Worm (Caenorhabditis elegans) whole organism, L4 larva: ENCODE data around the gene evl-18.

Source experiments
- F37D6.2 ChIP-seq: sonication (generic microtip); optimal IDR thresholded peaks from 2 replicates; lab custom pipeline; 2016; ENCODE audit warnings: mild to moderate bottlenecking, missing genetic modification characterization, missing compliant biosample characterization
- T20F7.1 ChIP-seq: fragments of 200-800 bp; sonication (Bioruptor generic); optimal IDR thresholded peaks from 2 replicates; lab custom pipeline; 2018; ENCODE audit warnings: mild to moderate bottlenecking, missing genetic modification characterization, missing compliant biosample characterization
- Y5F2A.4 ChIP-seq: fragments of 200-800 bp; sonication (Bioruptor generic); optimal IDR thresholded peaks from 2 replicates; lab custom pipeline; 2018; ENCODE audit warnings: mild to moderate bottlenecking, missing genetic modification characterization, missing compliant biosample characterization
- Y75B8A.6 ChIP-seq: fragments of 200-800 bp; sonication (Bioruptor generic); IDR thresholded peaks from 2 replicates; pipeline ENCODE4 v1.3.6; 2022; ENCODE audit warnings: missing genetic modification reagents, missing genetic modification characterization, missing compliant biosample characterization
- ama-1 ChIP-seq: fragments of 150-350 bp; optimal IDR thresholded peaks from 2 replicates; lab custom pipeline; 2014; ENCODE audit warnings: inconsistent platforms, mixed read lengths
- attf-4 ChIP-seq: sonication (generic microtip); optimal IDR thresholded peaks from 3 replicates; lab custom pipeline; 2017; ENCODE audit warnings: missing biosample characterization, missing genetic modification characterization
- ceh-20 ChIP-seq: fragments of 200-800 bp; sonication (Bioruptor generic); IDR thresholded peaks from 2 replicates; pipeline ENCODE4 v1.3.6; 2022; ENCODE audit warnings: missing genetic modification reagents, missing genetic modification characterization, missing compliant biosample characterization
- ceh-62 ChIP-seq: sonication (generic microtip); optimal IDR thresholded peaks from 2 replicates; lab custom pipeline; 2017; ENCODE audit warnings: missing biosample characterization, missing genetic modification characterization
- ces-1 ChIP-seq: fragments of 150-350 bp; sonication (generic microtip); optimal IDR thresholded peaks from 4 replicates; lab custom pipeline; 2014; ENCODE audit warnings: missing biosample characterization, missing genetic modification reagents, missing genetic modification characterization
- cey-2 ChIP-seq: sonication (generic microtip); optimal IDR thresholded peaks from 3 replicates; lab custom pipeline; 2017; ENCODE audit warnings: missing genetic modification characterization, mild to moderate bottlenecking, missing compliant biosample characterization, antibody characterized with exemption, borderline replicate concordance; ENCODE audit not compliant: insufficient read depth
- daf-12 ChIP-seq: fragments of 150-350 bp; optimal IDR thresholded peaks from 2 replicates; lab custom pipeline; 2014; ENCODE audit warnings: missing biosample characterization, missing genetic modification reagents, missing genetic modification characterization
- daf-16 ChIP-seq, 3 experiments: sonication (generic microtip); optimal IDR thresholded peaks; 2 replicates each; lab custom pipeline; 2016 to 2017; ENCODE audit warnings: missing genetic modification characterization in 3 of 3, missing genetic modification reagents in 3 of 3, mild to moderate bottlenecking in 2 of 3, missing compliant biosample characterization in 2 of 3, missing biosample characterization in 1 of 3, moderate library complexity in 1 of 3
- dmd-6 ChIP-seq: fragments of 200-800 bp; sonication (Bioruptor generic); IDR thresholded peaks from 2 replicates; pipeline ENCODE4 v1.3.6; 2022; ENCODE audit warnings: missing genetic modification reagents, missing genetic modification characterization, missing compliant biosample characterization
- dpl-1 ChIP-seq: fragments of 150-350 bp; optimal IDR thresholded peaks from 2 replicates; lab custom pipeline; 2014; ENCODE audit warnings: missing biosample characterization, missing genetic modification reagents, missing genetic modification characterization
- dve-1 ChIP-seq: sonication (generic microtip); optimal IDR thresholded peaks from 2 replicates; lab custom pipeline; 2017; ENCODE audit warnings: antibody characterized with exemption, mild to moderate bottlenecking, missing genetic modification characterization, missing compliant biosample characterization; ENCODE audit not compliant: insufficient read depth
- egl-43 ChIP-seq: fragments of 200-800 bp; sonication (Bioruptor generic); IDR thresholded peaks from 2 replicates; pipeline ENCODE4 v1.3.6; 2022; ENCODE audit warnings: missing genetic modification reagents, missing genetic modification characterization, missing compliant biosample characterization
- fkh-10 ChIP-seq: fragments of 150-350 bp; optimal IDR thresholded peaks from 2 replicates; lab custom pipeline; 2014; ENCODE audit warnings: missing biosample characterization, missing genetic modification reagents, missing genetic modification characterization
- hif-1 ChIP-seq, 2 experiments: sonication (generic microtip); optimal IDR thresholded peaks; 2 replicates each; lab custom pipeline; 2016 to 2017; ENCODE audit warnings: missing compliant biosample characterization in 2 of 2, missing genetic modification characterization in 2 of 2, missing genetic modification reagents in 2 of 2, missing genotype in 2 of 2, mild to moderate bottlenecking in 1 of 2
- hlh-30 ChIP-seq: sonication (generic microtip); optimal IDR thresholded peaks from 2 replicates; lab custom pipeline; 2017; ENCODE audit warnings: antibody characterized with exemption, mild to moderate bottlenecking, missing genetic modification characterization, missing compliant biosample characterization; ENCODE audit not compliant: insufficient read depth
- hmg-1.1 ChIP-seq: fragments of 200-800 bp; sonication (Bioruptor generic); IDR thresholded peaks from 2 replicates; pipeline ENCODE4 v1.3.6; 2022; ENCODE audit warnings: missing genetic modification reagents, missing genetic modification characterization, missing compliant biosample characterization
- lim-7 ChIP-seq: fragments of 200-800 bp; sonication (Bioruptor generic); IDR thresholded peaks from 2 replicates; pipeline ENCODE4 v1.3.6; 2022; ENCODE audit warnings: missing genetic modification characterization, missing compliant biosample characterization
- lin-13 ChIP-seq: fragments of 150-350 bp; optimal IDR thresholded peaks from 2 replicates; lab custom pipeline; 2014; ENCODE audit warnings: missing biosample characterization, missing genetic modification reagents, missing genetic modification characterization
- lin-38 ChIP-seq: fragments of 200-800 bp; sonication (Bioruptor generic); IDR thresholded peaks from 2 replicates; pipeline ENCODE4 v1.3.6; 2022; ENCODE audit warnings: missing genetic modification reagents, missing genetic modification characterization, missing compliant biosample characterization
- lsy-2 ChIP-seq, 2 experiments: fragments of 150-350 bp in 1 of 2; sonication (generic microtip) in 1 of 2; optimal IDR thresholded peaks; 2 replicates each; lab custom pipeline; 2014 to 2017; ENCODE audit warnings: missing biosample characterization in 2 of 2, missing genetic modification characterization in 2 of 2
- mdl-1 ChIP-seq, 2 experiments: fragments of 150-350 bp in 1 of 2; sonication (generic microtip) in 1 of 2; optimal IDR thresholded peaks; 2 replicates each; lab custom pipeline; 2014 to 2017; ENCODE audit warnings: missing biosample characterization in 2 of 2, missing genetic modification characterization in 2 of 2
- mep-1 ChIP-seq: fragments of 150-350 bp; sonication (generic microtip); optimal IDR thresholded peaks from 3 replicates; lab custom pipeline; 2014; ENCODE audit warnings: missing biosample characterization, missing genetic modification characterization
- mes-2 ChIP-seq: sonication (generic microtip); optimal IDR thresholded peaks from 2 replicates; lab custom pipeline; 2016; ENCODE audit warnings: missing genotype, mild to moderate bottlenecking, missing genetic modification characterization, missing compliant biosample characterization; ENCODE audit not compliant: poor library complexity, severe bottlenecking
- mxl-3 ChIP-seq: fragments of 200-800 bp; sonication (Bioruptor generic); optimal IDR thresholded peaks from 2 replicates; lab custom pipeline; 2018; ENCODE audit warnings: mild to moderate bottlenecking, missing genetic modification characterization, missing compliant biosample characterization
- nhr-102 ChIP-seq: sonication (generic microtip); optimal IDR thresholded peaks from 2 replicates; lab custom pipeline; 2016; ENCODE audit warnings: mild to moderate bottlenecking, missing genetic modification characterization, moderate library complexity, missing compliant biosample characterization
- nhr-25 ChIP-seq: sonication (generic microtip); optimal IDR thresholded peaks from 2 replicates; lab custom pipeline; 2017; ENCODE audit warnings: missing genetic modification characterization, mild to moderate bottlenecking, missing compliant biosample characterization, antibody characterized with exemption, moderate library complexity, borderline replicate concordance; ENCODE audit not compliant: insufficient read depth
- nhr-41 ChIP-seq: fragments of 200-800 bp; sonication (Bioruptor generic); IDR thresholded peaks from 2 replicates; pipeline ENCODE4 v1.3.6; 2022; ENCODE audit warnings: missing genetic modification reagents, missing genetic modification characterization, missing compliant biosample characterization
- nhr-48 ChIP-seq: sonication (generic microtip); optimal IDR thresholded peaks from 2 replicates; lab custom pipeline; 2016; ENCODE audit warnings: mild to moderate bottlenecking, missing genetic modification characterization, missing compliant biosample characterization
- nhr-6 ChIP-seq: fragments of 150-350 bp; optimal IDR thresholded peaks from 2 replicates; lab custom pipeline; 2014; ENCODE audit warnings: missing biosample characterization, missing genetic modification characterization
- nhr-76 ChIP-seq: fragments of 150-350 bp; optimal IDR thresholded peaks from 2 replicates; lab custom pipeline; 2014; ENCODE audit warnings: missing biosample characterization, missing genetic modification characterization
- nhr-77 ChIP-seq: fragments of 150-350 bp; optimal IDR thresholded peaks from 2 replicates; lab custom pipeline; 2014; ENCODE audit warnings: missing biosample characterization, missing genetic modification characterization
- pha-4 ChIP-seq, 2 experiments: fragments of 150-350 bp in 1 of 2; fragments of 200-800 bp in 1 of 2; sonication (Bioruptor generic) in 1 of 2; IDR thresholded peaks in 1 of 2; optimal IDR thresholded peaks in 1 of 2; 2 replicates each; pipeline versions ENCODE4 v1.3.6 to Lab custom; 2014 to 2022; ENCODE audit warnings: missing genetic modification characterization in 2 of 2, missing genetic modification reagents in 2 of 2, missing biosample characterization in 1 of 2, missing compliant biosample characterization in 1 of 2
- pqm-1 ChIP-seq: sonication (generic microtip); optimal IDR thresholded peaks from 2 replicates; lab custom pipeline; 2017; ENCODE audit warnings: missing biosample characterization, missing genetic modification characterization
- rbr-2 ChIP-seq: sonication (generic microtip); optimal IDR thresholded peaks from 2 replicates; lab custom pipeline; 2016; ENCODE audit warnings: missing genotype, missing genetic modification characterization, missing compliant biosample characterization
- saeg-2 ChIP-seq: fragments of 200-800 bp; sonication (Bioruptor generic); IDR thresholded peaks from 2 replicates; pipeline ENCODE4 v1.3.6; 2022; ENCODE audit warnings: missing genetic modification reagents, missing genetic modification characterization, missing compliant biosample characterization
- set-16 ChIP-seq: fragments of 200-800 bp; sonication (Bioruptor generic); IDR thresholded peaks from 2 replicates; pipeline ENCODE4 v1.3.6; 2022; ENCODE audit warnings: missing genetic modification reagents, missing genetic modification characterization, missing compliant biosample characterization
- skn-1 ChIP-seq: fragments of 150-350 bp; optimal IDR thresholded peaks from 2 replicates; lab custom pipeline; 2014; ENCODE audit warnings: missing biosample characterization, missing genetic modification characterization
- spr-1 ChIP-seq: sonication (generic microtip); optimal IDR thresholded peaks from 2 replicates; lab custom pipeline; 2016; ENCODE audit warnings: mild to moderate bottlenecking, missing genetic modification characterization, missing compliant biosample characterization
- zfp-3 ChIP-seq: fragments of 200-800 bp; sonication (Bioruptor generic); conservative IDR thresholded peaks from 2 replicates; pipeline ENCODE4 v1.3.6; 2022; ENCODE audit warnings: missing genetic modification reagents, missing genetic modification characterization, missing compliant biosample characterization

evl-18 gene

DNA sequence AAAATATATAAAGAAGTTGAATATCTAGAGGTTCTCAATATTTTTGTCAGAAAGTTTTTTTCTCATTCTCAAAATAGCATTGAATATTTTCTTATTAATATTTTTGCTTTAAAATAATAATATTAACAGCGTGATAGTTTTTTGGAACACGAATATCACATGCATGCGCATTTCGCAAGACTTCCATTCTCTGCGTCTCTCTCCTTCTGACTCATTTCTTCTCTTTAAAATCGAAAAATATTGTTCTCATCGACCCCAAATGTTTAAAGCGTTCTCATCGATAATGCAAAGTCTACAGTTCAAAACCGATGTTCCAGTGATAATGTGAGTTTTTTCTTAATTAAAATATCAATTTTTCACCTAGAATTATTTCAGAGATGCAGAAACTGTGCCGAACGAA, 31.4 kb downstream of the evl-18 start, which contains the start of gene C14B1.3 (continued):
- TF ChIP-seq Y5F2A.4 (GFP tag; lab: Kevin White, UChicago) (no peak), nhr-76 (tag; lab: Kevin White, UChicago) (no peak), Y75B8A.6 (GFP tag; lab: Robert Waterston, UW) (no peak), mdl-1 (tag; optimal IDR thresholded peaks at IDR 0.05; lab: Kevin White, UChicago) (peak in 1 of 2 experiments; percentile 80), F37D6.2 (no peak), rbr-2 (tag; lab: Kevin White, UChicago) (no peak), fkh-10 (GFP tag; lab: Kevin White, UChicago) (no peak)

DNA sequence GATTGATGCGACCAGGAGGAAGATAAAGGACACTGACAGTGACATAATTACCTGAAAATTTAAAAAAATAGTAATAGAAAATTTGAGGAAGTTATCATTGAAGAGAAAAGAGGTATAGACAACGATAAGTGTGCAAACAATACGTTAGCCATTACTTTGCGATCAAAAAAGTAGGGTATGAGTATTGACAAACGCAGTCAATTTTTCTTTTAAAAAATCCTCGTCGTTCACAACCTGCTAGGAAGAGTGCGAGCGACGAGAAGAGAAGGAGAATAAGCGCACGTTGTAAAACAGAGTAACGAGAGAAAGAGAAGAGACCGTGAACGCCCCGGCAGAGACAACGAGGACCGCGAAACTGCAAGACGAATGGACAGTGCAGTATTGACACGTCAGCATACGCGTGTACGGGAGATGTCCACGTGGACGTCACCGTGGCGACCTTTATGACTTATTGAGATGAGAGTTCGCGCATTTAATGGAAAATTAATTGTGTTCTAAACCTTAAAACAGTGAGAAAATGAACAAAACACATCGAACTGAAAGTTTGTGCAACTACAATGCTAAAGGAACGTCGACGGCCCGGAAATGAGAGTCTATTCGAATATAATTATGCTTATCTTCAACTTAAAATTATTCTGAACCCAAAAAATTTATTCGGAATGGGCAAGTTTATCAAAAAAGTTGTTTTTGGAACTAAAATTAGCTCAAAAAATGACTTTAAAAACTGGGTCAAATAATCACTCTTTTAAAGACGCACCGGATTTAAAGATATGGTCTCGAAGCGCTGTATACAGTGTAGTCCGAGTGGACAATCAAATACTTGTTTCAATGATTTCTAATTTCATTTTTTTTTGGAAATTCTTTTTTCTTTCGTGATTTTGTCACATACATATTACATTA, 33.2 kb downstream of the evl-18 start, which contains the start of the genes pdi-1 and C14B1.2:
pdi-1 (minus strand) TSS at position 51 of the 900 bp plus-strand sequence.
C14B1.2 (plus strand) TSS at position 850 of the 900 bp plus-strand sequence.
- no peak for TF ChIP-seq ces-1
- no peak for TF ChIP-seq cey-2
- TF ChIP-seq zfp-3 (GFP tag; lab: Robert Waterston, UW): peak; percentile 63; the same call in 1 of the 2 replicates
- peak in 1 of 2 experiments; percentile 71 for TF ChIP-seq lsy-2 (tag; optimal IDR thresholded peaks at IDR 0.05; lab: Kevin White, UChicago)
- TF ChIP-seq set-16 (GFP tag; lab: Robert Waterston, UW): peak; percentile 4; the same call in 1 of the 2 replicates
- peak; percentile 64 for TF ChIP-seq mep-1 (tag; lab: Kevin White, UChicago)
- TF ChIP-seq hmg-1.1: peak; percentile 66; the same call in 1 of the 2 replicates
- TF ChIP-seq hlh-30 (tag; lab: Kevin White, UChicago): peak; percentile 71
- TF ChIP-seq T20F7.1: peak; percentile 66
- no peak for TF ChIP-seq daf-12 (tag; lab: Kevin White, UChicago)
- TF ChIP-seq daf-16 (GFP tag; optimal IDR thresholded peaks at IDR 0.05; lab: Kevin White, UChicago): no peak
- peak; percentile 2 for TF ChIP-seq daf-16 (tag; optimal IDR thresholded peaks at IDR 0.05; lab: Kevin White, UChicago)
- TF ChIP-seq dpl-1: peak; percentile 56
- peak; percentile 87 for TF ChIP-seq dve-1 (tag; lab: Kevin White, UChicago)
- peak; percentile 64 for TF ChIP-seq lin-38 (GFP tag; lab: Robert Waterston, UW)
- peak; percentile 54 for TF ChIP-seq nhr-48 (tag; lab: Kevin White, UChicago)
- peak; percentile 54; the same call in 1 of the 2 replicates for TF ChIP-seq pha-4 (GFP tag; IDR thresholded peaks at IDR 0.05; lab: Robert Waterston, UW)
- no peak for TF ChIP-seq pha-4 (tag; optimal IDR thresholded peaks at IDR 0.05; lab: Kevin White, UChicago)
- TF ChIP-seq saeg-2 (GFP tag; lab: Robert Waterston, UW): no peak
- peak; percentile 28 for TF ChIP-seq spr-1
- TF ChIP-seq mxl-3 (GFP tag; lab: Kevin White, UChicago): peak; percentile 99
- TF ChIP-seq attf-4 (tag; lab: Kevin White, UChicago): no peak
- TF ChIP-seq Y75B8A.6 (GFP tag; lab: Robert Waterston, UW): 0 out of 2 replicates have a peak, but pooled peaks have one; percentile 37
- TF ChIP-seq nhr-76 (tag; lab: Kevin White, UChicago): no peak
- peak; percentile 10 for TF ChIP-seq nhr-102
- peak; percentile 34 for TF ChIP-seq rbr-2 (tag; lab: Kevin White, UChicago)
- TF ChIP-seq nhr-77 (tag; lab: Kevin White, UChicago): peak; percentile 35
- no peak for TF ChIP-seq skn-1
- TF ChIP-seq nhr-6 (tag; lab: Kevin White, UChicago): peak; percentile 77
- TF ChIP-seq mdl-1 (tag; optimal IDR thresholded peaks at IDR 0.05; lab: Kevin White, UChicago): peak; percentile 75 to 89
- TF ChIP-seq ceh-20: 0 out of 2 replicates have a peak, but pooled peaks have one; percentile 22
- peak in 1 of 2 experiments; percentile 41 for TF ChIP-seq hif-1 (tag; optimal IDR thresholded peaks at IDR 0.05; lab: Kevin White, UChicago)
- peak; percentile 64; the same call in 1 of the 2 replicates for TF ChIP-seq nhr-41 (GFP tag; lab: Robert Waterston, UW)
- TF ChIP-seq dmd-6: peak; percentile 74
- peak; percentile 59; the same call in 1 of the 2 replicates for TF ChIP-seq egl-43 (GFP tag; lab: Robert Waterston, UW)
- TF ChIP-seq ama-1 (lab: Kevin White, UChicago): no peak
- TF ChIP-seq ceh-62: no peak
- peak; percentile 83 for TF ChIP-seq nhr-25
- TF ChIP-seq pqm-1 (tag; lab: Kevin White, UChicago): peak; percentile 40
- TF ChIP-seq mes-2: peak; percentile 35
- 0 out of 2 replicates have a peak, but pooled peaks have one; percentile 55 for TF ChIP-seq lim-7 (GFP tag; lab: Robert Waterston, UW)
- TF ChIP-seq lin-13 (GFP tag; lab: Kevin White, UChicago): peak; percentile 59
